Fruit fly (Drosophila melanogaster): ENCODE data around the gene Mkp3.

DNA sequence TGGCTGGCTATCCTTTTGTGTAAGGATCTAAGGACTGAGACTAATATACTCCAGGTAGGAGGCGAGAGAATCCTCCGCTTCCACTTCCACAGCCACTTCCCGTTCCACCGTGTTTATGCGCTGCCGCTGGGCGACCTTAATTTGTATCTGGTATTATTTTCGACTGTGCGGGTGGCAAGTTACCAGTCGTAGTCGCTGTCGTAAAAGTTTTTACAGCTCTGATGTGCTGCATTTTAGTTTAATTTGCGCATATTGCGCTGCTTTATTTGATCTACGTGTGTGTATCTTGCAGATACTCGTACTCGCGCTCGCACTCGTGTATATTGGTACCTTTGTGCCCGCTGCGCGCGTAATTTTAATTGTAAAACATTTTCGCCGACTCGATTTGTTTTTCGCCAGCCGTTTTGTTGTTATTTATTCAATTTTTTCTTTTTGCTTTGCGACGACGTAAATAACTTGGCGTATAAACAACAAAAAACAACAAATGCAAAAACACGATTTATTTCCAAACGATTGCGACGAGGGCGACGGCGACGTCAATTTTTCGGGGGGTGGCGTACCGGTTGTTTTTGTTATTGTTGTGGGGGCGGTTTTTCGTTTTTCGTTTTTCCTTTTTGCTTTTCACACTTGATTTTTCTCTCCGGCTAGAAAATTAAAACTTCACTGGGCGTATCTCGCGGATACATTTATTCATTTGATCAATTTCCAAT lies 41.5 kb downstream of the Mkp3 start:
- no peak for TF ChIP-seq dl (GFP tag; optimal IDR thresholded peaks at IDR 0.05; ENCODE audit: insufficient read depth in 1 of 2, partially characterized antibody in 2 of 2)
- TF ChIP-seq N (GFP tag; optimal IDR thresholded peaks at IDR 0.05): no peak
- no peak for TF ChIP-seq fru (GFP tag; optimal IDR thresholded peaks at IDR 0.05)
- no peak for TF ChIP-seq psq (GFP tag; optimal IDR thresholded peaks at IDR 0.05)
- no peak for TF ChIP-seq rgr (GFP tag; optimal IDR thresholded peaks at IDR 0.05)
- TF ChIP-seq Rel (GFP tag; optimal IDR thresholded peaks at IDR 0.05): no peak
- no peak for TF ChIP-seq Rel (tag; optimal IDR thresholded peaks at IDR 0.05)
- TF ChIP-seq Abd-B (GFP tag; optimal IDR thresholded peaks at IDR 0.05): no peak
- TF ChIP-seq Dif (GFP tag; optimal IDR thresholded peaks at IDR 0.05; ENCODE audit: partially characterized antibody): no peak
- no peak for TF ChIP-seq Hr83 (GFP tag; optimal IDR thresholded peaks at IDR 0.05; ENCODE audit: poor library complexity, severe bottlenecking)
- TF ChIP-seq pan (optimal IDR thresholded peaks at IDR 0.05): no peak

Measured in whole organism, wandering third instar larva.